Worm (Caenorhabditis elegans): ENCODE results near the gene Y54G2A.28.

DNA sequence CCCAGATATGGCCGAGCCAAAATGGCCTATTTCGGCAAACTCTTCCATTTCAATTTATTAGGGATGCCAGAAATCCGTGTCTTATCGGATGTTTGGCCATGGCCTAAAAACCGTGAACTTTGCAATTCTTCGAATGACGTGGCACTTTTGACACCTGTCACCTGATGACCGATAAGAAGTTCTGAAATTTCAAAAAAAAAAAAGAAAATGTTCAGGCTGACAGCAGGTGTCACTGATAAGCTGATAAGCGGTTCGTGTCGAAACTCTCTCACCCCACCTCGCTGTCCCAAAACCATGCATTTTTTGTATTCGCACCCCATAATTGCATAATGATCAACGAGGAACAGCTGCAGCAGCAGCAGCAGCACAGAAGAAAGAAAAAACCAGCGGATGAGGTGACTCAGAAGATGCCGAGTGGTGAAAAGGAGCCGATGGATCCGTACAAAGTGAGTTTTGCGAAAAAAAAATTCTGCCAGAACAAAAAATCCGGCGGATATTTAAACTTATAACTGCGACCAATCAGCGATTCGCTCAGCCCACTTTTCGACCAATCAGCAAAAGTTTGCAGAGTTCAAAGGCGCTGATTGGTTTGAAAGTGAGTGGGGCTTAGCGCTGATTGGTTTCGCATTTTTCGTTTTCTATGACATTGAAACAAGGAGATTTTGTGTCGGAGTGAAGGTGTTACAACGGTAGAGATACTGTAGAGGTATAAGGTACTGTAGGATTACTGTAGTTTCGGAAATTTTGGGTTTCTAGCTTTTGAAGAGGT, at the start of gene Y54G2A.28, which contains the start of gene vrp-1:
- TF ChIP-seq nhr-76 (tag; optimal IDR thresholded peaks at IDR 0.05) (no peak), nhr-12 (tag; optimal IDR thresholded peaks at IDR 0.05) (no peak), nhr-28 (tag; optimal IDR thresholded peaks at IDR 0.05) (no peak), ces-1 (GFP tag; optimal IDR thresholded peaks at IDR 0.05) (no peak), snpc-4 (tag; optimal IDR thresholded peaks at IDR 0.05) (no peak), sptf-1 (tag; optimal IDR thresholded peaks at IDR 0.05) (no peak), mab-5 (tag; optimal IDR thresholded peaks at IDR 0.05) (no peak), ztf-11 (tag; optimal IDR thresholded peaks at IDR 0.05) (no peak), ceh-43 (GFP tag; optimal IDR thresholded peaks at IDR 0.05) (no peak), unc-62 (GFP tag; optimal IDR thresholded peaks at IDR 0.05) (no peak)
